Worm (Caenorhabditis elegans): Measurements from ENCODE around the gene H35N09.1.

H35N09.1 gene

ce11 chrX:8646287-8646686 lies 41.1 kb downstream of the H35N09.1 start:
- TF ChIP-seq ama-1 (optimal IDR thresholded peaks at IDR 0.05), result no peak
- TF ChIP-seq hmbx-1 (tag; optimal IDR thresholded peaks at IDR 0.05), result peak; percentile 43
- TF ChIP-seq aly-1 (tag; optimal IDR thresholded peaks at IDR 0.05), result peak; percentile 89
- TF ChIP-seq scrt-1 (GFP tag; IDR thresholded peaks at IDR 0.05), result peak; percentile 89
- TF ChIP-seq flt-1 (GFP tag; IDR thresholded peaks at IDR 0.05), result peak; percentile 91
- TF ChIP-seq tbx-37 (GFP tag; conservative IDR thresholded peaks at IDR 0.05), result peak; percentile 80
- TF ChIP-seq hnd-1 (tag; optimal IDR thresholded peaks at IDR 0.05), result peak; percentile 70
- TF ChIP-seq ceh-36 (tag; optimal IDR thresholded peaks at IDR 0.05), result peak; percentile 85
- TF ChIP-seq B0310.2 (tag; optimal IDR thresholded peaks at IDR 0.05), result peak; percentile 71
- TF ChIP-seq tra-4 (tag; optimal IDR thresholded peaks at IDR 0.05), result peak; percentile 66
- peak; percentile 93 for TF ChIP-seq sea-1 (GFP tag; conservative IDR thresholded peaks at IDR 0.05)
- TF ChIP-seq F13C5.2 (tag; optimal IDR thresholded peaks at IDR 0.05), result peak; percentile 81
- TF ChIP-seq pes-1 (GFP tag; IDR thresholded peaks at IDR 0.05), result peak; percentile 92
- TF ChIP-seq hmg-4 (GFP tag; optimal IDR thresholded peaks at IDR 0.05), result peak; percentile 89
- TF ChIP-seq ets-7 (tag; optimal IDR thresholded peaks at IDR 0.05), result peak; percentile 39
- TF ChIP-seq ceh-13 (GFP tag; optimal IDR thresholded peaks at IDR 0.05), result peak; percentile 76
- peak; percentile 89 for TF ChIP-seq tbx-11 (GFP tag; IDR thresholded peaks at IDR 0.05)

- TF ChIP-seq sea-1 (GFP tag; conservative IDR thresholded peaks at IDR 0.05) (no peak), ceh-36 (tag; optimal IDR thresholded peaks at IDR 0.05) (no peak), ets-7 (tag; optimal IDR thresholded peaks at IDR 0.05) (no peak), scrt-1 (GFP tag; IDR thresholded peaks at IDR 0.05) (no peak), hnd-1 (tag; optimal IDR thresholded peaks at IDR 0.05) (no peak), tra-4 (tag; optimal IDR thresholded peaks at IDR 0.05) (no peak), flt-1 (GFP tag; IDR thresholded peaks at IDR 0.05) (no peak), aly-1 (tag; optimal IDR thresholded peaks at IDR 0.05) (no peak), F13C5.2 (tag; optimal IDR thresholded peaks at IDR 0.05) (no peak), B0310.2 (tag; optimal IDR thresholded peaks at IDR 0.05) (no peak), pes-1 (GFP tag; IDR thresholded peaks at IDR 0.05) (no peak), ama-1 (optimal IDR thresholded peaks at IDR 0.05) (no peak), hmbx-1 (tag; optimal IDR thresholded peaks at IDR 0.05) (no peak), tbx-37 (GFP tag; conservative IDR thresholded peaks at IDR 0.05) (no peak), tbx-11 (GFP tag; IDR thresholded peaks at IDR 0.05) (no peak), ceh-13 (GFP tag; optimal IDR thresholded peaks at IDR 0.05) (no peak), hmg-4 (GFP tag; optimal IDR thresholded peaks at IDR 0.05) (no peak)
Observed at ce11 chrX:8646997-8647396, 41.9 kb downstream of the H35N09.1 start, which contains the start of gene F12D9.2. TSS of gene F12D9.2 (minus strand) at chrX:8647097.

- no peak for TF ChIP-seq tbx-37 (GFP tag; conservative IDR thresholded peaks at IDR 0.05)
- no peak for TF ChIP-seq pes-1 (GFP tag; IDR thresholded peaks at IDR 0.05)
- no peak for TF ChIP-seq flt-1 (GFP tag; IDR thresholded peaks at IDR 0.05)
- no peak for TF ChIP-seq hnd-1 (tag; optimal IDR thresholded peaks at IDR 0.05)
Observed at ce11 chrX:8648582-8648981, 43.4 kb downstream of the H35N09.1 start.

- TF ChIP-seq pes-1 (GFP tag; IDR thresholded peaks at IDR 0.05) (peak; percentile 77), B0310.2 (tag; optimal IDR thresholded peaks at IDR 0.05) (no peak), ceh-13 (GFP tag; optimal IDR thresholded peaks at IDR 0.05) (peak; percentile 35)
Observed at ce11 chrX:8650535-8650934, 45.4 kb downstream of the H35N09.1 start.

ce11 chrX:8656019-8656418 lies 50.9 kb downstream of the H35N09.1 start:
- no peak for TF ChIP-seq tbx-11 (GFP tag; IDR thresholded peaks at IDR 0.05)
- TF ChIP-seq ama-1 (optimal IDR thresholded peaks at IDR 0.05), result no peak
- no peak for TF ChIP-seq tra-4 (tag; optimal IDR thresholded peaks at IDR 0.05)
- no peak for TF ChIP-seq hnd-1 (tag; optimal IDR thresholded peaks at IDR 0.05)
- no peak for TF ChIP-seq hmg-4 (GFP tag; optimal IDR thresholded peaks at IDR 0.05)
- TF ChIP-seq hmbx-1 (tag; optimal IDR thresholded peaks at IDR 0.05), result no peak
- no peak for TF ChIP-seq aly-1 (tag; optimal IDR thresholded peaks at IDR 0.05)
- no peak for TF ChIP-seq B0310.2 (tag; optimal IDR thresholded peaks at IDR 0.05)
- TF ChIP-seq ceh-13 (GFP tag; optimal IDR thresholded peaks at IDR 0.05), result no peak

All from whole organism, early embryonic.